Worm (Caenorhabditis elegans) whole organism, L2 larva: ENCODE data around the gene chil-4.

Experiments used
- F13H6.1 ChIP-seq: sonication (generic microtip); optimal IDR thresholded peaks from 2 replicates; lab custom pipeline; 2016; ENCODE audit warnings: missing genetic modification characterization, missing compliant biosample characterization
- R02D3.7 ChIP-seq: fragments of 150-350 bp; optimal IDR thresholded peaks from 2 replicates; lab custom pipeline; 2014; ENCODE audit warnings: missing biosample characterization, missing genetic modification characterization
- ZK546.5 ChIP-seq: sonication (generic microtip); optimal IDR thresholded peaks from 2 replicates; lab custom pipeline; 2017; ENCODE audit warnings: missing biosample characterization, missing genetic modification characterization
- alr-1 ChIP-seq: fragments of 150-350 bp; optimal IDR thresholded peaks from 2 replicates; lab custom pipeline; 2014; ENCODE audit warnings: missing biosample characterization, missing genetic modification characterization
- aly-2 ChIP-seq: fragments of 150-350 bp; optimal IDR thresholded peaks from 2 replicates; lab custom pipeline; 2014; ENCODE audit warnings: missing biosample characterization, missing genetic modification characterization
- ama-1 ChIP-seq: fragments of 150-350 bp; optimal IDR thresholded peaks from 2 replicates; lab custom pipeline; 2018; ENCODE audit warnings: inconsistent platforms
- blmp-1 ChIP-seq: sonication (generic microtip); optimal IDR thresholded peaks from 2 replicates; lab custom pipeline; 2017; ENCODE audit warnings: missing genetic modification characterization, mild to moderate bottlenecking, missing compliant biosample characterization, antibody characterized with exemption, moderate library complexity; ENCODE audit not compliant: insufficient read depth
- ceh-16 ChIP-seq: fragments of 150-350 bp; optimal IDR thresholded peaks from 2 replicates; lab custom pipeline; 2014; ENCODE audit warnings: missing biosample characterization, missing genetic modification characterization
- ceh-82 ChIP-seq: fragments of 150-350 bp; optimal IDR thresholded peaks from 2 replicates; lab custom pipeline; 2014; ENCODE audit warnings: missing biosample characterization, missing genetic modification characterization
- crh-2 ChIP-seq: sonication (generic microtip); optimal IDR thresholded peaks from 2 replicates; lab custom pipeline; 2017; ENCODE audit warnings: missing biosample characterization, missing genetic modification characterization
- dmd-4 ChIP-seq: sonication (generic microtip); optimal IDR thresholded peaks from 2 replicates; lab custom pipeline; 2017; ENCODE audit warnings: missing biosample characterization, missing genetic modification characterization
- elt-1 ChIP-seq: fragments of 150-350 bp; optimal IDR thresholded peaks from 2 replicates; lab custom pipeline; 2014; ENCODE audit warnings: missing biosample characterization, missing genetic modification characterization
- elt-3 ChIP-seq: sonication (generic microtip); optimal IDR thresholded peaks from 2 replicates; lab custom pipeline; 2017; ENCODE audit warnings: missing biosample characterization, missing genetic modification characterization
- fos-1 ChIP-seq: fragments of 150-350 bp; optimal IDR thresholded peaks from 2 replicates; lab custom pipeline; 2014; ENCODE audit warnings: missing biosample characterization, missing genetic modification characterization
- lin-11 ChIP-seq: fragments of 150-350 bp; sonication (generic microtip); optimal IDR thresholded peaks from 2 replicates; lab custom pipeline; 2014; ENCODE audit warnings: missing biosample characterization, missing genetic modification characterization, inconsistent platforms, mixed read lengths
- lin-13 ChIP-seq: fragments of 150-350 bp; optimal IDR thresholded peaks from 2 replicates; lab custom pipeline; 2014; ENCODE audit warnings: missing biosample characterization, missing genetic modification reagents, missing genetic modification characterization
- lin-39 ChIP-seq: fragments of 150-350 bp; optimal IDR thresholded peaks from 2 replicates; lab custom pipeline; 2014; ENCODE audit warnings: missing biosample characterization, missing genetic modification reagents, missing genetic modification characterization
- lsy-2 ChIP-seq, 2 experiments: fragments of 150-350 bp in 1 of 2; sonication (generic microtip) in 1 of 2; optimal IDR thresholded peaks; 2 replicates each; lab custom pipeline; 2014 to 2017; ENCODE audit warnings: missing biosample characterization in 2 of 2, missing genetic modification characterization in 2 of 2
- mab-5 ChIP-seq: fragments of 150-350 bp; optimal IDR thresholded peaks from 2 replicates; lab custom pipeline; 2014; ENCODE audit warnings: missing biosample characterization, missing genetic modification characterization
- mbf-1 ChIP-seq: sonication (generic microtip); optimal IDR thresholded peaks from 2 replicates; lab custom pipeline; 2017; ENCODE audit warnings: missing biosample characterization, missing genetic modification characterization
- nhr-10 ChIP-seq: sonication (generic microtip); optimal IDR thresholded peaks from 2 replicates; lab custom pipeline; 2017; ENCODE audit warnings: missing biosample characterization, missing genetic modification characterization
- nhr-11 ChIP-seq: fragments of 150-350 bp; optimal IDR thresholded peaks from 2 replicates; lab custom pipeline; 2014; ENCODE audit warnings: missing biosample characterization, missing genetic modification characterization
- nhr-129 ChIP-seq: fragments of 150-350 bp; optimal IDR thresholded peaks from 2 replicates; lab custom pipeline; 2014; ENCODE audit warnings: missing biosample characterization, missing genetic modification characterization
- nhr-23 ChIP-seq: fragments of 150-350 bp; optimal IDR thresholded peaks from 2 replicates; lab custom pipeline; 2014; ENCODE audit warnings: missing biosample characterization, missing genetic modification reagents, missing genetic modification characterization
- nhr-237 ChIP-seq: fragments of 150-350 bp; optimal IDR thresholded peaks from 2 replicates; lab custom pipeline; 2014; ENCODE audit warnings: missing biosample characterization, missing genetic modification characterization
- nhr-6 ChIP-seq: fragments of 150-350 bp; optimal IDR thresholded peaks from 2 replicates; lab custom pipeline; 2014; ENCODE audit warnings: missing biosample characterization, missing genetic modification characterization
- nhr-77 ChIP-seq: fragments of 150-350 bp; optimal IDR thresholded peaks from 2 replicates; lab custom pipeline; 2014; ENCODE audit warnings: missing biosample characterization, missing genetic modification characterization
- peb-1 ChIP-seq: fragments of 150-350 bp; optimal IDR thresholded peaks from 2 replicates; lab custom pipeline; 2014; ENCODE audit warnings: missing biosample characterization, missing genetic modification characterization
- sem-4 ChIP-seq: fragments of 150-350 bp; optimal IDR thresholded peaks from 2 replicates; lab custom pipeline; 2014; ENCODE audit warnings: missing biosample characterization, missing genetic modification reagents, missing genetic modification characterization
- skn-1 ChIP-seq: sonication (generic microtip); optimal IDR thresholded peaks from 2 replicates; lab custom pipeline; 2017; ENCODE audit warnings: missing biosample characterization, missing genetic modification characterization
- sma-9 ChIP-seq, 2 experiments: fragments of 150-350 bp in 1 of 2; sonication (generic microtip) in 1 of 2; optimal IDR thresholded peaks; 2 replicates each; lab custom pipeline; 2014 to 2016; ENCODE audit warnings: missing genetic modification characterization in 2 of 2, mild to moderate bottlenecking in 1 of 2, missing biosample characterization in 1 of 2, missing compliant biosample characterization in 1 of 2, missing genetic modification reagents in 1 of 2, moderate library complexity in 1 of 2
- unc-39 ChIP-seq: fragments of 150-350 bp; optimal IDR thresholded peaks from 2 replicates; lab custom pipeline; 2014; ENCODE audit warnings: missing biosample characterization, missing genetic modification characterization
- unc-62 ChIP-seq: fragments of 150-350 bp; optimal IDR thresholded peaks from 2 replicates; lab custom pipeline; 2014; ENCODE audit warnings: missing biosample characterization, missing genetic modification reagents, missing genetic modification characterization
- zag-1 ChIP-seq: fragments of 150-350 bp; optimal IDR thresholded peaks from 2 replicates; lab custom pipeline; 2014; ENCODE audit warnings: missing biosample characterization, missing genetic modification characterization
- ztf-1 ChIP-seq: fragments of 200-800 bp; sonication (Bioruptor generic); conservative IDR thresholded peaks from 2 replicates; pipeline ENCODE4 v1.3.6; 2022; ENCODE audit warnings: missing genetic modification characterization, missing compliant biosample characterization

The chil-4 gene

ce11 chrII:9841985-9842505 lies 13.5 kb downstream of the chil-4 start, which contains the start of gene rnh-1.2:
TSS of gene rnh-1.2 (minus strand) at chrII:9842035.
- TF ChIP-seq crh-2 (tag; lab: Kevin White, UChicago), result no peak
- TF ChIP-seq lin-13 (GFP tag; lab: Kevin White, UChicago), result no peak
- no peak for TF ChIP-seq ama-1 (lab: Kevin White, UChicago)
- TF ChIP-seq alr-1, result no peak
- TF ChIP-seq zag-1 (tag; lab: Kevin White, UChicago), result no peak
- no peak for TF ChIP-seq elt-1 (tag; lab: Kevin White, UChicago)
- no peak for TF ChIP-seq mbf-1 (tag; lab: Kevin White, UChicago)
- TF ChIP-seq lin-39, result no peak
- TF ChIP-seq F13H6.1 (tag; lab: Kevin White, UChicago), result no peak
- no peak for TF ChIP-seq dmd-4
- no peak for TF ChIP-seq elt-3 (tag; lab: Kevin White, UChicago)
- no peak for TF ChIP-seq aly-2 (tag; lab: Kevin White, UChicago)
- no peak for TF ChIP-seq nhr-129 (tag; lab: Kevin White, UChicago)
- no peak for TF ChIP-seq fos-1 (tag; lab: Kevin White, UChicago)
- TF ChIP-seq ceh-16 (tag; lab: Kevin White, UChicago), result no peak
- TF ChIP-seq mab-5, result no peak
- TF ChIP-seq peb-1 (tag; lab: Kevin White, UChicago), result no peak
- TF ChIP-seq ceh-82 (tag; lab: Kevin White, UChicago), result no peak
- TF ChIP-seq, all 48 proteins: peak for 0

- TF ChIP-seq ztf-1 (GFP tag; lab: Robert Waterston, UW), result no peak
- TF ChIP-seq crh-2 (tag; lab: Kevin White, UChicago), result no peak
- no peak for TF ChIP-seq skn-1 (tag; lab: Kevin White, UChicago)
- TF ChIP-seq fos-1 (tag; lab: Kevin White, UChicago), result no peak
- TF ChIP-seq, all 48 proteins: peak for 0
Measured at ce11 chrII:9840313-9840712, 15.2 kb downstream of the chil-4 start, which contains the start of gene ZK938.11. TSS of gene ZK938.11 (minus strand) at chrII:9840413.

DNA sequence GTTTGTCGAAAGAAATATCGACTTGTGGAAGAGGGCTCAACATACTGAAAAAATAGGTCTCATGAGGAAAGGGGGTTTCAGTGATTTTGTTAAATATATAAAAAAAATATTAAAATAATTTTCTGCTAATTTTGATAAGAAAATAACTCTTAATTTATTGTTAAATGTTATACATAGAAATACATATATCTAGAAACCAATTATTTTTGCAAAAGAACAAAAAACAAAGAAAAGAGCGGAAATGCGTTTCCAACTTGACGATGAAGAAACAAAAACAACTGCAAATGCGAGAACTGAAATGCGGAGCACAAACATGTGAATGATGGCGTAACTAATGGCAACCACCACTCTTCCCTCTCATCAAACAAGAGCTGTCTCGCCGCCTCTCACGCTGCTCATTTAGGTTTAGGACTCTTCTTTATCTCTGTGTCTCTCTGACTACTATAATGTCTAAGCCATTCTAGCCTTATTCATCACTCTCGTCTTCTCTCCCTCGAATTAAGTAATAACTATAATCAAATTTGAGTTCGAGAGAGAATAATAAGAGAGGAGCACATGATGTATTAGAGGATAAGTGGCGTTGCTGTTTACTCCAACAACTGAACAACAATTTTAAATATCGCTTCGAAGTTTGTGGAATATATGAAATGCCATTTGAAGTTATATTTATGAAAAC lies 17.1 kb downstream of the chil-4 start, which contains the start of gene arrd-4:
Gene arrd-4 (minus strand): TSS at position 51 of the 676 bp plus-strand sequence.
- TF ChIP-seq lin-11 (peak; percentile 6), nhr-23 (tag; lab: Kevin White, UChicago) (no peak)

- TF ChIP-seq nhr-77 (tag; lab: Kevin White, UChicago) (no peak), lin-11 (no peak), crh-2 (tag; lab: Kevin White, UChicago) (no peak), lin-39 (no peak), ama-1 (lab: Kevin White, UChicago) (no peak), lsy-2 (tag; optimal IDR thresholded peaks at IDR 0.05; lab: Kevin White, UChicago) (no peak), unc-39 (tag; lab: Kevin White, UChicago) (no peak), nhr-237 (tag; lab: Kevin White, UChicago) (no peak), lin-13 (GFP tag; lab: Kevin White, UChicago) (no peak), R02D3.7 (tag; lab: Kevin White, UChicago) (no peak), nhr-10 (no peak), nhr-11 (tag; lab: Kevin White, UChicago) (no peak), ceh-82 (tag; lab: Kevin White, UChicago) (no peak), ZK546.5 (no peak), alr-1 (no peak), sma-9 (GFP tag; optimal IDR thresholded peaks at IDR 0.05; lab: Kevin White, UChicago) (no peak), sma-9 (tag; optimal IDR thresholded peaks at IDR 0.05; lab: Kevin White, UChicago) (no peak), blmp-1 (tag; lab: Kevin White, UChicago) (no peak), nhr-129 (tag; lab: Kevin White, UChicago) (no peak), zag-1 (tag; lab: Kevin White, UChicago) (no peak)
Measured at ce11 chrII:9835958-9836357, 19.6 kb downstream of the chil-4 start.

ce11 chrII:9834921-9835320 lies 20.6 kb downstream of the chil-4 start, which contains the start of gene arrd-5:
TSS of gene arrd-5 (plus strand) at chrII:9835221.
- TF ChIP-seq ceh-82 (tag; lab: Kevin White, UChicago) (no peak), ztf-1 (GFP tag; lab: Robert Waterston, UW) (no peak), nhr-237 (tag; lab: Kevin White, UChicago) (no peak), lin-11 (no peak), blmp-1 (tag; lab: Kevin White, UChicago) (no peak), skn-1 (tag; lab: Kevin White, UChicago) (no peak), zag-1 (tag; lab: Kevin White, UChicago) (no peak), mab-5 (no peak), unc-62 (GFP tag; lab: Kevin White, UChicago) (no peak), elt-1 (tag; lab: Kevin White, UChicago) (no peak), ZK546.5 (no peak), nhr-6 (tag; lab: Kevin White, UChicago) (no peak), nhr-77 (tag; lab: Kevin White, UChicago) (no peak), sem-4 (tag; lab: Kevin White, UChicago) (no peak)
